Worm (Caenorhabditis elegans): ENCODE data around the gene F02A9.1.

DNA sequence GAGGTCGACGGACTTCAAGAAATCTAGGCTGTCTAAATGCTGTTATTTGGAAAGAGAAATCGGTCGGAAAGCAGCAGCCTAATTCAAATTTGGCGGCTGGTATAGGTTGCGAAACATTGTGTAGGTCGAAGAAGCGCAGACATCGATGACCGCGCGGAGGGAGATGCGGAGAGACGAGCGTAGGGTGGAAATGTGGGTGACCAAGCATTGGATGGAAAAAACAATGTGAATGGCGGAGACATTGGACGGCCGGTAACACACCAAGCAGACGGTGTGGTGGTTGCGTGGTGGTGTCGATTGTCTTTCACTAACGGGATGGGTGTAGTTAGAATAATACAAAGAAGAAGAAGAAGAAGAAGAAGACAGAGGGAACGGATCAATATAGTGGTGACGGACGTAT is 34.9 kb upstream of the F02A9.1 start:
- TF ChIP-seq aly-2 (tag; optimal IDR thresholded peaks at IDR 0.05) = no peak
- TF ChIP-seq ceh-82 (tag; optimal IDR thresholded peaks at IDR 0.05) = no peak
- no peak for TF ChIP-seq nfya-1 (tag; optimal IDR thresholded peaks at IDR 0.05; ENCODE audit: insufficient read depth)
- no peak for TF ChIP-seq snpc-4 (tag; optimal IDR thresholded peaks at IDR 0.05)
- TF ChIP-seq fkh-10 (GFP tag; optimal IDR thresholded peaks at IDR 0.05) = no peak
